Fruit fly (Drosophila melanogaster): Measurements from ENCODE around the gene laza.

- TF ChIP-seq usp (GFP tag; optimal IDR thresholded peaks at IDR 0.05) (no peak), pan (optimal IDR thresholded peaks at IDR 0.05) (no peak)
These were observed 1.9 kb downstream of the laza start for dm6 chr3L:22458898-22459524.

Measured in whole organism.